Fruit fly (Drosophila melanogaster) whole organism, adult: ENCODE results near the gene CG6398.
"Not testable (repeated sequence)": the region's sequence is repeated elsewhere in the genome, so short reads cannot be mapped to it uniquely, and the experiment has no call there.

Experiments used
- CG11617 ChIP-seq: fragments of 200-800 bp; sonication (Bioruptor generic); optimal IDR thresholded peaks from 2 replicates; lab custom pipeline; 2017; ENCODE audit warnings: mild to moderate bottlenecking, missing biosample characterization, missing genetic modification reagents, missing genetic modification characterization
- CG12768 ChIP-seq: fragments of 200-800 bp; sonication (Bioruptor generic); optimal IDR thresholded peaks from 2 replicates; lab custom pipeline; 2017; ENCODE audit warnings: missing biosample characterization, missing genetic modification characterization, mild to moderate bottlenecking, moderate library complexity, missing genetic modification reagents
- CG14711 ChIP-seq: fragments of 200-800 bp; sonication (Bioruptor generic); optimal IDR thresholded peaks from 2 replicates; lab custom pipeline; 2018; ENCODE audit warnings: missing biosample characterization, mild to moderate bottlenecking, missing genetic modification characterization, moderate library complexity
- CG1620 ChIP-seq: fragments of 200-800 bp; sonication (Bioruptor generic); optimal IDR thresholded peaks from 2 replicates; lab custom pipeline; 2016; ENCODE audit warnings: missing biosample characterization, missing genetic modification characterization
- CG33017 ChIP-seq: fragments of 200-800 bp; sonication (Bioruptor generic); optimal IDR thresholded peaks from 2 replicates; lab custom pipeline; 2018; ENCODE audit warnings: missing biosample characterization, mild to moderate bottlenecking, missing genetic modification characterization, moderate library complexity
- CG5204 ChIP-seq: fragments of 200-800 bp; sonication (Bioruptor generic); optimal IDR thresholded peaks from 2 replicates; lab custom pipeline; 2016; ENCODE audit warnings: missing biosample characterization, missing genetic modification characterization
- CG7045 ChIP-seq: fragments of 200-800 bp; sonication (Bioruptor generic); optimal IDR thresholded peaks from 2 replicates; lab custom pipeline; 2017; ENCODE audit warnings: missing biosample characterization, mild to moderate bottlenecking, missing genetic modification characterization
- CG7101 ChIP-seq: fragments of 200-800 bp; sonication (Bioruptor generic); optimal IDR thresholded peaks from 2 replicates; lab custom pipeline; 2018; ENCODE audit warnings: missing biosample characterization, mild to moderate bottlenecking, missing genetic modification characterization, moderate library complexity
- Clk ChIP-seq: fragments of 200-800 bp; sonication (Bioruptor generic); optimal IDR thresholded peaks from 2 replicates; lab custom pipeline; 2017; ENCODE audit warnings: missing biosample characterization, missing genetic modification characterization
- Crg-1 ChIP-seq: fragments of 200-800 bp; sonication (Bioruptor generic); optimal IDR thresholded peaks from 2 replicates; lab custom pipeline; 2016; ENCODE audit warnings: missing biosample characterization, missing genetic modification characterization
- Hr96 ChIP-seq: fragments of 200-800 bp; sonication (Bioruptor generic); optimal IDR thresholded peaks from 2 replicates; lab custom pipeline; 2016; ENCODE audit warnings: missing biosample characterization, missing genetic modification characterization
- Mnt ChIP-seq: fragments of 200-800 bp; sonication (Bioruptor generic); optimal IDR thresholded peaks from 2 replicates; lab custom pipeline; 2016; ENCODE audit warnings: missing biosample characterization, mild to moderate bottlenecking, missing genetic modification characterization
- bab1 ChIP-seq: fragments of 200-800 bp; sonication (Bioruptor generic); optimal IDR thresholded peaks from 3 replicates; lab custom pipeline; 2019; ENCODE audit warnings: missing biosample characterization, mild to moderate bottlenecking, missing genetic modification characterization, moderate library complexity
- cic ChIP-seq: fragments of 200-800 bp; sonication (Bioruptor generic); optimal IDR thresholded peaks from 2 replicates; lab custom pipeline; 2017; ENCODE audit warnings: missing biosample characterization, mild to moderate bottlenecking, missing genetic modification characterization, moderate library complexity
- cnc ChIP-seq, 2 experiments: fragments of >200 bp; optimal IDR thresholded peaks; 2 replicates each; lab custom pipeline; 2017
- kay ChIP-seq: fragments of 200-800 bp; sonication (Bioruptor generic); peaks from one replicate; lab custom pipeline; 2016; ENCODE audit warnings: missing biosample characterization, missing genetic modification characterization, borderline replicate concordance
- ovo ChIP-seq: fragments of 200-800 bp; sonication (Bioruptor generic); optimal IDR thresholded peaks from 2 replicates; lab custom pipeline; 2016; ENCODE audit warnings: missing biosample characterization, missing genetic modification characterization
- pad ChIP-seq: fragments of 200-800 bp; sonication (Bioruptor generic); optimal IDR thresholded peaks from 3 replicates; lab custom pipeline; 2017; ENCODE audit warnings: missing biosample characterization, missing genetic modification characterization, mild to moderate bottlenecking, moderate library complexity, missing genetic modification reagents
- tj ChIP-seq: fragments of 200-800 bp; sonication (Bioruptor generic); optimal IDR thresholded peaks from 3 replicates; lab custom pipeline; 2017; ENCODE audit warnings: missing biosample characterization, mild to moderate bottlenecking, missing genetic modification characterization, moderate library complexity
- toe ChIP-seq: fragments of 200-800 bp; sonication (Bioruptor generic); optimal IDR thresholded peaks from 2 replicates; lab custom pipeline; 2016; ENCODE audit warnings: missing biosample characterization, missing genetic modification characterization

CG6398 gene

DNA sequence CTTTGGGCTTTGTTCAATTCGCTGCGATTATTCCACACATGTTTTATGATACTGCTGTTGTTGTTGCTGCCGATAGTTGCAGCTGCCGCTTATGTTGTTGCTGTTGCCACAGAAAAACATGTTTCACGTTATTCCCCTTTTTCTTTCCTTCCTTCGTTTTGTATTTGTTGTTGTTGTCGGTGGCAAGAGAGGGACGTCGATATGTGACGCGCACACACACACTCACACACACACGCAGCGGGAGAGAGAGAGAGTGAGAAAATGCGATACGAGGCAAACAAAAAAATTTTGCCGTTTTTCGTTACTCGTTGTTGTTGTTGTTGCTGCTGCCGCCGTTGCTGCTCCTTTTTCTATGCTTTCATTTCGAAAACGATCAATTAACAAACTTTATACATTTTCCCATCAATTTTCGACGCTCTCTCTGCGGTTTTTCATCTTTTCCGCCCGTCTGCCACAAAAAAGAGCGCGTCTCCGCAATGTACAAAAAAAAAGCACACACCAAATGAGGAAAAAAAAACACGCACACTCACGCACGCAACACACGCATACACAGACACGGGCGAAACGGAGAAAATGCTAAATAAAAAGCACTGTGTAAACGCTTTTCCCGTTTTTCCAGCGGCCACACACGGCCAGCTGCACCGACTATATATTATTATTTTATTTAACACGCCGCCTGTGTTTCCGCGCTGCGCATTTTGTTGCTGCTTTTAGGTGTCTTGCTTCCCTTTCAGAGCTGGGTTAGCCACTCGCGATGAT lies 56.0 kb downstream of the CG6398 start:
- TF ChIP-seq CG7045 (GFP tag; lab: Kevin White, UChicago) (no peak), pad (GFP tag; lab: Kevin White, UChicago) (peak; percentile 38), cnc (optimal IDR thresholded peaks at IDR 0.05; lab: Kevin White, UChicago) (no peak), CG12768 (GFP tag; lab: Kevin White, UChicago) (no peak), Clk (no peak), kay (no peak), CG7101 (no peak), Mnt (GFP tag; lab: Kevin White, UChicago) (peak; percentile 75), CG11617 (GFP tag; lab: Kevin White, UChicago) (peak; percentile 38), cic (GFP tag; lab: Kevin White, UChicago) (no peak), CG1620 (GFP tag; lab: Kevin White, UChicago) (no peak), Crg-1 (no peak), ovo (GFP tag; lab: Kevin White, UChicago) (no peak), tj (GFP tag; lab: Kevin White, UChicago) (peak; percentile 37)

- TF ChIP-seq Hr96 (GFP tag; lab: Kevin White, UChicago): peak; percentile 60
- no peak for TF ChIP-seq ovo (GFP tag; lab: Kevin White, UChicago)
- TF ChIP-seq kay: no peak
- TF ChIP-seq pad (GFP tag; lab: Kevin White, UChicago): no peak
- TF ChIP-seq Mnt (GFP tag; lab: Kevin White, UChicago): peak; percentile 8
- TF ChIP-seq CG5204 (GFP tag; lab: Kevin White, UChicago): peak; percentile 58
- no peak for TF ChIP-seq CG12768 (GFP tag; lab: Kevin White, UChicago)
- TF ChIP-seq Crg-1: no peak
- peak; percentile 17 for TF ChIP-seq CG11617 (GFP tag; lab: Kevin White, UChicago)
- no peak for TF ChIP-seq CG7045 (GFP tag; lab: Kevin White, UChicago)
- TF ChIP-seq CG33017 (tag; lab: Kevin White, UChicago): no peak
- no peak for TF ChIP-seq CG7101
- no peak for TF ChIP-seq Clk
- no peak for TF ChIP-seq cnc (optimal IDR thresholded peaks at IDR 0.05; lab: Kevin White, UChicago)
- peak; percentile 42 for TF ChIP-seq toe (GFP tag; lab: Kevin White, UChicago)
- TF ChIP-seq bab1 (GFP tag; lab: Kevin White, UChicago): peak; percentile 25
- TF ChIP-seq CG1620 (GFP tag; lab: Kevin White, UChicago): peak; percentile 78
- TF ChIP-seq CG14711: no peak
- no peak for TF ChIP-seq tj (GFP tag; lab: Kevin White, UChicago)
- TF ChIP-seq cic (GFP tag; lab: Kevin White, UChicago): no peak
Observed at dm6 chrX:17887208-17887627, 56.6 kb downstream of the CG6398 start, which contains the start of gene mnb. mnb (minus strand) TSS chrX:17887222.

DNA sequence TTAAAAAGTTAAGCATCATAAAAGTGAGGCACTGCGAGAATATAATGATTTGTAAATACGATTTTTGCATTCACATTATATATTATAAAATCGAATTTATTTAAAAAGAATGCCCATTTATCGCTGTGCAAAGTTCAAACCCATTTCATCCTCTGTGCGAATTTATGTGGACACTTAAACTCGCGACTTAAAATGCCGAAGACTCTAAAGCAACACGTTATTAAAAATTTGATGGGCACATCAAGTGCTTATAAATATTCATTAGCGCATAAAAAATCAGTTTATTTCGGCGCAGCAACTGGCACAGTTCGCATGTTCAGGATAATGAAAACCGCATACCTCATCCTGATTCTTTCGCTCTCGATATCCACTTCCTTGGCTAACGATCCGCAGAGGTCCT lies 57.2 kb downstream of the CG6398 start, which contains the start of gene CG6788:
CG6788 (plus strand) TSS at position 301 of the 400 bp plus-strand sequence.
- TF ChIP-seq Crg-1 (no peak), bab1 (GFP tag; lab: Kevin White, UChicago) (no peak), cic (GFP tag; lab: Kevin White, UChicago) (no peak), Mnt (GFP tag; lab: Kevin White, UChicago) (no peak), toe (GFP tag; lab: Kevin White, UChicago) (no peak), CG7045 (GFP tag; lab: Kevin White, UChicago) (no peak), CG1620 (GFP tag; lab: Kevin White, UChicago) (no peak), pad (GFP tag; lab: Kevin White, UChicago) (no peak), cnc (optimal IDR thresholded peaks at IDR 0.05; lab: Kevin White, UChicago) (no peak), Clk (no peak)

DNA sequence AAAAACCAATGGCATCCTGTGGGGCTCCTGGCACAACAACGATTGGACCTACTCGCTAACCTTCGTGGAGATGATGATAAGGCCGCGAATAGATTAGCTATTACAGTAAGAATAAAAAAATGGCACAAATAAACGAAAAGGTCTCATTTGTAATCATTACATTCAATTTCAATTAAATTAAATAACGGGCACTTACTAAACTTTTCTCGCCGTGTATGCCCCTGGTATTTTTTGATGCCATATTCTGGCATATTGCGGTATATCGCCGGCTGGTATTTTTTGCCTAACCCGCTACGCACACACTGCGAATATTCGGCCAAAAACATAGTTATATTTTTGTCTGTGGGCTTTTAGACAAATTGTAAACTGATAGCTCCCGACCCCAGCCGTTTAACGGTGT lies 58.6 kb downstream of the CG6398 start, which contains the start of gene Gss1:
Gss1 (plus strand) TSS at position 301 of the 400 bp plus-strand sequence.
- not testable (repeated sequence) for TF ChIP-seq cnc (optimal IDR thresholded peaks at IDR 0.05; lab: Kevin White, UChicago); toe (GFP tag; lab: Kevin White, UChicago); Crg-1
